Worm (Caenorhabditis elegans) whole organism, L1 larva: ENCODE measurements around the gene F13H10.6.

ENCODE experiments used
- C04F5.9 ChIP-seq: sonication (generic microtip); optimal IDR thresholded peaks from 2 replicates; lab custom pipeline; 2016; ENCODE audit warnings: missing genetic modification characterization, missing compliant biosample characterization
- C16A3.4 ChIP-seq: fragments of 150-350 bp; optimal IDR thresholded peaks from 2 replicates; lab custom pipeline; 2014; ENCODE audit warnings: missing biosample characterization, missing genetic modification characterization
- C34B4.2 ChIP-seq: sonication (generic microtip); optimal IDR thresholded peaks from 2 replicates; lab custom pipeline; 2017; ENCODE audit warnings: mild to moderate bottlenecking, missing genetic modification characterization, missing compliant biosample characterization
- F16B12.6 ChIP-seq: fragments of 150-350 bp; optimal IDR thresholded peaks from 2 replicates; lab custom pipeline; 2014; ENCODE audit warnings: missing biosample characterization, missing genetic modification characterization
- aha-1 ChIP-seq: fragments of 150-350 bp; optimal IDR thresholded peaks from 2 replicates; lab custom pipeline; 2014; ENCODE audit warnings: missing biosample characterization, missing genetic modification characterization
- aly-2 ChIP-seq: fragments of 150-350 bp; optimal IDR thresholded peaks from 2 replicates; lab custom pipeline; 2014; ENCODE audit warnings: missing biosample characterization, missing genetic modification characterization
- ama-1 ChIP-seq: fragments of 150-350 bp; optimal IDR thresholded peaks from 2 replicates; lab custom pipeline; 2014
- blmp-1 ChIP-seq: fragments of 150-350 bp; optimal IDR thresholded peaks from 2 replicates; lab custom pipeline; 2014; ENCODE audit warnings: missing biosample characterization, missing genetic modification characterization
- ceh-63 ChIP-seq: fragments of 200-800 bp; sonication (Bioruptor generic); optimal IDR thresholded peaks from 2 replicates; lab custom pipeline; 2018; ENCODE audit warnings: mild to moderate bottlenecking, missing genetic modification characterization, missing compliant biosample characterization
- ceh-8 ChIP-seq: fragments of 200-800 bp; sonication (Bioruptor generic); optimal IDR thresholded peaks from 2 replicates; lab custom pipeline; 2018; ENCODE audit warnings: mild to moderate bottlenecking, missing genetic modification characterization, moderate library complexity, missing compliant biosample characterization
- ceh-82 ChIP-seq, 3 experiments: fragments of 150-350 bp in 1 of 3; sonication (generic microtip) in 2 of 3; optimal IDR thresholded peaks; 2 replicates each; lab custom pipeline; 2014 to 2017; ENCODE audit warnings: missing biosample characterization in 3 of 3, missing genetic modification characterization in 3 of 3
- ceh-88 ChIP-seq: fragments of 200-800 bp; sonication (Bioruptor generic); IDR thresholded peaks from 2 replicates; pipeline ENCODE4 v1.3.6; 2022; ENCODE audit warnings: missing genetic modification characterization, missing compliant biosample characterization
- ceh-90 ChIP-seq: sonication (generic microtip); optimal IDR thresholded peaks from 2 replicates; lab custom pipeline; 2016; ENCODE audit warnings: missing genetic modification characterization, missing compliant biosample characterization
- dpl-1 ChIP-seq, 3 experiments: fragments of 150-350 bp in 2 of 3; sonication (generic microtip) in 1 of 3; optimal IDR thresholded peaks; 2 replicates each; lab custom pipeline; 2014 to 2017; ENCODE audit warnings: missing biosample characterization in 3 of 3, missing genetic modification characterization in 3 of 3, missing genetic modification reagents in 3 of 3
- dsc-1 ChIP-seq: sonication (generic microtip); optimal IDR thresholded peaks from 2 replicates; lab custom pipeline; 2016; ENCODE audit warnings: mild to moderate bottlenecking, missing genetic modification characterization, missing compliant biosample characterization
- efl-1 ChIP-seq, 4 experiments: fragments of 150-350 bp; optimal IDR thresholded peaks in 3 of 4; peaks in 1 of 4; 1 replicate in 1 of 4; 2 replicates in 3 of 4; lab custom pipeline; 2014; ENCODE audit warnings: missing biosample characterization in 2 of 4, missing genetic modification characterization in 2 of 4, missing genetic modification reagents in 2 of 4
- efl-3 ChIP-seq: fragments of 200-800 bp; sonication (Bioruptor generic); optimal IDR thresholded peaks from 2 replicates; lab custom pipeline; 2018; ENCODE audit warnings: mild to moderate bottlenecking, missing genetic modification characterization, missing compliant biosample characterization
- egl-13 ChIP-seq: sonication (generic microtip); optimal IDR thresholded peaks from 2 replicates; lab custom pipeline; 2016; ENCODE audit warnings: missing genotype, missing genetic modification reagents, missing genetic modification characterization, missing compliant biosample characterization
- elt-3 ChIP-seq, 6 experiments: fragments of 150-350 bp in 1 of 6; sonication (generic microtip); optimal IDR thresholded peaks; 2 replicates each; lab custom pipeline; 2017 to 2018; ENCODE audit warnings: missing biosample characterization in 6 of 6, missing genetic modification characterization in 6 of 6, inconsistent platforms in 1 of 6
- ets-5 ChIP-seq: fragments of 200-800 bp; sonication (Bioruptor generic); IDR thresholded peaks from 2 replicates; pipeline ENCODE4 v1.3.6; 2022; ENCODE audit warnings: missing genetic modification characterization, missing compliant biosample characterization
- fkh-10 ChIP-seq: sonication (generic microtip); optimal IDR thresholded peaks from 2 replicates; lab custom pipeline; 2017; ENCODE audit warnings: missing biosample characterization, missing genetic modification reagents, missing genetic modification characterization
- fkh-4 ChIP-seq: sonication (generic microtip); optimal IDR thresholded peaks from 2 replicates; lab custom pipeline; 2016; ENCODE audit warnings: missing compliant biosample characterization, missing genetic modification characterization, borderline replicate concordance
- fkh-8 ChIP-seq: sonication (generic microtip); optimal IDR thresholded peaks from 2 replicates; lab custom pipeline; 2016; ENCODE audit warnings: mild to moderate bottlenecking, missing genetic modification characterization, missing compliant biosample characterization
- fos-1 ChIP-seq: fragments of 150-350 bp; optimal IDR thresholded peaks from 2 replicates; lab custom pipeline; 2014; ENCODE audit warnings: missing biosample characterization, missing genetic modification characterization
- irx-1 ChIP-seq: sonication (generic microtip); optimal IDR thresholded peaks from 2 replicates; lab custom pipeline; 2016; ENCODE audit warnings: missing genetic modification characterization, missing compliant biosample characterization
- isw-1 ChIP-seq: fragments of 200-800 bp; sonication (Bioruptor generic); IDR thresholded peaks from 2 replicates; pipeline ENCODE4 v1.3.6; 2022; ENCODE audit warnings: missing genetic modification characterization, missing compliant biosample characterization
- lin-15B ChIP-seq: fragments of 150-350 bp; sonication (generic microtip); optimal IDR thresholded peaks from 3 replicates; lab custom pipeline; 2014; ENCODE audit warnings: missing biosample characterization, missing genetic modification characterization
- lir-3 ChIP-seq: sonication (generic microtip); optimal IDR thresholded peaks from 2 replicates; lab custom pipeline; 2016; ENCODE audit warnings: mild to moderate bottlenecking, missing genetic modification characterization, moderate library complexity, missing compliant biosample characterization; ENCODE audit not compliant: poor library complexity
- lsy-2 ChIP-seq, 2 experiments: fragments of 150-350 bp; optimal IDR thresholded peaks; 2 replicates each; lab custom pipeline; 2014; ENCODE audit warnings: missing biosample characterization in 2 of 2, missing genetic modification characterization in 2 of 2
- mab-9 ChIP-seq: fragments of 200-800 bp; sonication (Bioruptor generic); IDR thresholded peaks from 2 replicates; pipeline ENCODE4 v1.3.6; 2022; ENCODE audit warnings: missing genetic modification reagents, missing genetic modification characterization, missing compliant biosample characterization
- mdl-1 ChIP-seq, 2 experiments: fragments of 150-350 bp; optimal IDR thresholded peaks; 2 replicates each; lab custom pipeline; 2014 to 2017; ENCODE audit warnings: missing biosample characterization in 2 of 2, missing genetic modification characterization in 2 of 2, inconsistent platforms in 1 of 2
- mef-2 ChIP-seq: fragments of 150-350 bp; optimal IDR thresholded peaks from 2 replicates; lab custom pipeline; 2014; ENCODE audit warnings: missing biosample characterization, missing genetic modification characterization
- nhr-19 ChIP-seq: fragments of 200-800 bp; sonication (Bioruptor generic); conservative IDR thresholded peaks from 2 replicates; pipeline ENCODE4 v1.3.6; 2022; ENCODE audit warnings: missing genetic modification characterization, missing compliant biosample characterization
- nhr-237 ChIP-seq: fragments of 150-350 bp; optimal IDR thresholded peaks from 2 replicates; lab custom pipeline; 2014; ENCODE audit warnings: missing biosample characterization, missing genetic modification characterization
- nhr-28 ChIP-seq: fragments of 150-350 bp; optimal IDR thresholded peaks from 2 replicates; lab custom pipeline; 2014; ENCODE audit warnings: missing biosample characterization, missing genetic modification characterization
- nhr-71 ChIP-seq: sonication (generic microtip); optimal IDR thresholded peaks from 2 replicates; lab custom pipeline; 2016; ENCODE audit warnings: mild to moderate bottlenecking, missing genetic modification characterization, moderate library complexity, missing compliant biosample characterization
- nhr-76 ChIP-seq: sonication (generic microtip); optimal IDR thresholded peaks from 2 replicates; lab custom pipeline; 2017; ENCODE audit warnings: missing biosample characterization, missing genetic modification characterization
- nhr-77 ChIP-seq: fragments of 150-350 bp; optimal IDR thresholded peaks from 2 replicates; lab custom pipeline; 2014; ENCODE audit warnings: missing biosample characterization, missing genetic modification characterization
- nhr-85 ChIP-seq: sonication (generic microtip); peaks from one replicate; lab custom pipeline; 2016; ENCODE audit warnings: missing genetic modification characterization, inconsistent platforms, missing compliant biosample characterization
- pag-3 ChIP-seq: sonication (generic microtip); optimal IDR thresholded peaks from 2 replicates; lab custom pipeline; 2017; ENCODE audit warnings: missing genetic modification characterization, mild to moderate bottlenecking, missing compliant biosample characterization, antibody characterized with exemption, borderline replicate concordance; ENCODE audit not compliant: insufficient read depth
- skn-1 ChIP-seq: fragments of 150-350 bp; optimal IDR thresholded peaks from 2 replicates; lab custom pipeline; 2014; ENCODE audit warnings: missing biosample characterization, missing genetic modification characterization
- snpc-4 ChIP-seq: fragments of 150-350 bp; optimal IDR thresholded peaks from 2 replicates; lab custom pipeline; 2014; ENCODE audit warnings: missing biosample characterization, missing genetic modification characterization
- snu-23 ChIP-seq: sonication (generic microtip); optimal IDR thresholded peaks from 2 replicates; lab custom pipeline; 2016; ENCODE audit warnings: missing genetic modification characterization, missing compliant biosample characterization
- sox-4 ChIP-seq: sonication (generic microtip); optimal IDR thresholded peaks from 2 replicates; lab custom pipeline; 2016; ENCODE audit warnings: missing genetic modification characterization, missing compliant biosample characterization
- sup-37 ChIP-seq: fragments of 200-800 bp; sonication (Bioruptor generic); optimal IDR thresholded peaks from 2 replicates; lab custom pipeline; 2018; ENCODE audit warnings: mild to moderate bottlenecking, missing genetic modification characterization, missing compliant biosample characterization
- tlp-1 ChIP-seq: fragments of 150-350 bp; optimal IDR thresholded peaks from 2 replicates; lab custom pipeline; 2014; ENCODE audit warnings: missing biosample characterization, missing genetic modification characterization
- unc-130 ChIP-seq: fragments of 150-350 bp; optimal IDR thresholded peaks from 2 replicates; lab custom pipeline; 2017; ENCODE audit warnings: missing biosample characterization, missing genetic modification characterization, inconsistent platforms
- unc-30 ChIP-seq: sonication (generic microtip); optimal IDR thresholded peaks from 2 replicates; lab custom pipeline; 2017; ENCODE audit warnings: missing biosample characterization, missing genetic modification characterization
- unc-62 ChIP-seq: fragments of 150-350 bp; optimal IDR thresholded peaks from 2 replicates; lab custom pipeline; 2014; ENCODE audit warnings: missing biosample characterization, missing genetic modification reagents, missing genetic modification characterization
- unc-86 ChIP-seq: sonication (generic microtip); optimal IDR thresholded peaks from 2 replicates; lab custom pipeline; 2016; ENCODE audit warnings: missing genetic modification characterization, missing compliant biosample characterization
- xbp-1 ChIP-seq: sonication (generic microtip); optimal IDR thresholded peaks from 2 replicates; lab custom pipeline; 2016; ENCODE audit warnings: missing genetic modification characterization, missing compliant biosample characterization
- zag-1 ChIP-seq: fragments of 150-350 bp; optimal IDR thresholded peaks from 2 replicates; lab custom pipeline; 2014; ENCODE audit warnings: missing biosample characterization, missing genetic modification characterization
- zip-4 ChIP-seq: fragments of 200-800 bp; sonication (Bioruptor generic); optimal IDR thresholded peaks from 2 replicates; lab custom pipeline; 2018; ENCODE audit warnings: mild to moderate bottlenecking, missing genetic modification characterization, moderate library complexity, missing compliant biosample characterization
- ztf-4 ChIP-seq: fragments of 150-350 bp; optimal IDR thresholded peaks from 2 replicates; lab custom pipeline; 2014; ENCODE audit warnings: missing biosample characterization, missing genetic modification characterization

F13H10.6 gene

DNA sequence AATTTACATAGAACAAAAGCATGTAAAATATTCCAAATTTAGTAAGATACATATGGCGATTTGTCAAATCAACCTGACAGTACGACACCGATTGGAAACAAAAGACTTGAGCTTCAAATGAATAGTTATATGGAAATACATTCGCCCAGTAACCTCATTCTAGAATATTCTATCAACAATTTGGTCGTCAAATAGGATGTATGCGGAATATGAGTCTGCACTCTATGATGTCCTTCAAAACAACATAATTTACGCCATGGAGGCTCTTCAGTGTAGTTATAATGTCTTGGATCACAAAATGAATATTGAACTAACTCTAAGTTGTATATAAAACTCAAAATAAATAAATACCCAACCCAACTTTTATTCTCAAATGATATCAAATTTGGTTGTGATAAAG lies 17.6 kb downstream of the F13H10.6 start (continued):
- peak in 1 of 2 experiments; percentile 26 for TF ChIP-seq efl-1 (optimal IDR thresholded peaks at IDR 0.05; lab: Kevin White, UChicago)
- TF ChIP-seq efl-1 (GFP tag; optimal IDR thresholded peaks at IDR 0.05 in 1 of 2; lab: Kevin White, UChicago) = peak in 1 of 2 experiments; percentile 45
- TF ChIP-seq elt-3 (tag; optimal IDR thresholded peaks at IDR 0.05; lab: Kevin White, UChicago) = no peak
- TF ChIP-seq unc-86 (tag; lab: Kevin White, UChicago) = no peak
- TF ChIP-seq sox-4 (tag; lab: Kevin White, UChicago) = no peak
- TF ChIP-seq dpl-1 (GFP tag; optimal IDR thresholded peaks at IDR 0.05; lab: Kevin White, UChicago) = peak in 2 of 3 experiments; percentile 28 to 36
- no peak for TF ChIP-seq ama-1
- TF ChIP-seq snpc-4 (tag; lab: Kevin White, UChicago) = no peak
- peak; percentile 66 for TF ChIP-seq snu-23 (GFP tag; lab: Kevin White, UChicago)
- no peak for TF ChIP-seq nhr-28 (tag; lab: Kevin White, UChicago)
- TF ChIP-seq tlp-1 (tag; lab: Kevin White, UChicago) = no peak
- 0 out of 2 replicates have a peak, but pooled peaks have one; percentile 9 for TF ChIP-seq isw-1 (GFP tag; lab: Robert Waterston, UW)
- no peak for TF ChIP-seq fos-1
- TF ChIP-seq mdl-1 (tag; optimal IDR thresholded peaks at IDR 0.05; lab: Kevin White, UChicago) = no peak
- peak; percentile 6 for TF ChIP-seq lin-15B (tag; lab: Kevin White, UChicago)
- no peak for TF ChIP-seq zip-4 (GFP tag; lab: Kevin White, UChicago)
- no peak for TF ChIP-seq ceh-8 (GFP tag; lab: Kevin White, UChicago)
- TF ChIP-seq ets-5 (GFP tag; lab: Robert Waterston, UW) = no peak
- TF ChIP-seq nhr-76 (tag; lab: Kevin White, UChicago) = no peak
- TF ChIP-seq ceh-90 (tag; lab: Kevin White, UChicago) = no peak
- no peak for TF ChIP-seq C04F5.9
- peak; percentile 38 for TF ChIP-seq dsc-1 (tag; lab: Kevin White, UChicago)
- TF ChIP-seq unc-130 (tag; lab: Kevin White, UChicago) = no peak
- no peak for TF ChIP-seq lir-3 (tag; lab: Kevin White, UChicago)
- TF ChIP-seq irx-1 = no peak
- no peak for TF ChIP-seq ceh-63 (GFP tag; lab: Kevin White, UChicago)
- peak; percentile 49 for TF ChIP-seq fkh-8 (tag; lab: Kevin White, UChicago)
- TF ChIP-seq F16B12.6 (tag; lab: Kevin White, UChicago) = peak; percentile 80
- no peak for TF ChIP-seq efl-3
- TF ChIP-seq unc-62 (GFP tag; lab: Kevin White, UChicago) = no peak
- TF ChIP-seq blmp-1 (tag; lab: Kevin White, UChicago) = no peak
- peak; percentile 8 for TF ChIP-seq C16A3.4 (tag; lab: Kevin White, UChicago)
- peak; percentile 14 for TF ChIP-seq fkh-4 (tag; lab: Kevin White, UChicago)
- TF ChIP-seq nhr-19 (GFP tag; lab: Robert Waterston, UW) = peak; percentile 45
- TF ChIP-seq ceh-88 (GFP tag; lab: Robert Waterston, UW) = no peak
- peak; percentile 10 for TF ChIP-seq egl-13 (tag; lab: Kevin White, UChicago)
- no peak for TF ChIP-seq unc-30 (tag; lab: Kevin White, UChicago)
- TF ChIP-seq skn-1 (tag; lab: Kevin White, UChicago) = no peak
- no peak for TF ChIP-seq mef-2 (tag; lab: Kevin White, UChicago)
- no peak for TF ChIP-seq nhr-237 (tag; lab: Kevin White, UChicago)
- no peak for TF ChIP-seq sup-37
- peak; percentile 62 for TF ChIP-seq xbp-1 (tag; lab: Kevin White, UChicago)
- no peak for TF ChIP-seq nhr-85 (tag; lab: Kevin White, UChicago)
- no peak for TF ChIP-seq zag-1 (tag; lab: Kevin White, UChicago)
- no peak for TF ChIP-seq aly-2 (tag; lab: Kevin White, UChicago)
- TF ChIP-seq nhr-77 (tag; lab: Kevin White, UChicago) = no peak
- TF ChIP-seq ztf-4 = peak; percentile 38
- TF ChIP-seq C34B4.2 (tag; lab: Kevin White, UChicago) = no peak
- no peak for TF ChIP-seq aha-1 (tag; lab: Kevin White, UChicago)
- TF ChIP-seq pag-3 (tag; lab: Kevin White, UChicago) = no peak
- peak; percentile 65 for TF ChIP-seq nhr-71 (tag; lab: Kevin White, UChicago)
- TF ChIP-seq mab-9 (GFP tag; lab: Robert Waterston, UW) = no peak
- TF ChIP-seq lsy-2 (tag; optimal IDR thresholded peaks at IDR 0.05; lab: Kevin White, UChicago) = peak; percentile 59 to 69
- TF ChIP-seq ceh-82 (tag; optimal IDR thresholded peaks at IDR 0.05; lab: Kevin White, UChicago) = no peak
- no peak for TF ChIP-seq fkh-10 (GFP tag; lab: Kevin White, UChicago)
